Fruit fly (Drosophila melanogaster): ENCODE data around the gene mtgo.

mtgo gene

dm6 chr2L:16601515-16602026 is 56.8 kb downstream of the mtgo start (continued):
- no peak for TF ChIP-seq onecut (GFP tag; IDR thresholded peaks at IDR 0.05)
- no peak for TF ChIP-seq Gsc (GFP tag; IDR thresholded peaks at IDR 0.05)
- no peak for TF ChIP-seq Hey (tag; optimal IDR thresholded peaks at IDR 0.05)
- TF ChIP-seq CG12155 (GFP tag; optimal IDR thresholded peaks at IDR 0.05): no peak
- TF ChIP-seq bab2 (GFP tag; optimal IDR thresholded peaks at IDR 0.05): no peak
- TF ChIP-seq CG3163 (GFP tag; optimal IDR thresholded peaks at IDR 0.05): peak; percentile 98
- no peak for TF ChIP-seq nmo (GFP tag; optimal IDR thresholded peaks at IDR 0.05)
- no peak for TF ChIP-seq gsb-n (tag; optimal IDR thresholded peaks at IDR 0.05)
- no peak for TF ChIP-seq CG1602 (GFP tag; optimal IDR thresholded peaks at IDR 0.05)
- TF ChIP-seq kay (GFP tag; optimal IDR thresholded peaks at IDR 0.05): no peak
- TF ChIP-seq Hand (GFP tag; optimal IDR thresholded peaks at IDR 0.05): peak; percentile 52
- peak; percentile 36; the same call in 1 of the 2 replicates for TF ChIP-seq inv (GFP tag; IDR thresholded peaks at IDR 0.05; ENCODE audit: partially characterized antibody)
- no peak for TF ChIP-seq dysf (GFP tag; IDR thresholded peaks at IDR 0.05)
- TF ChIP-seq CG12391 (tag; optimal IDR thresholded peaks at IDR 0.05): no peak
- peak; percentile 78 for TF ChIP-seq zf30C (GFP tag; optimal IDR thresholded peaks at IDR 0.05)
- TF ChIP-seq MESR4 (GFP tag; optimal IDR thresholded peaks at IDR 0.05): no peak
- no peak for TF ChIP-seq CG10979 (tag; optimal IDR thresholded peaks at IDR 0.05)
- peak; percentile 67 for TF ChIP-seq Fer1 (GFP tag; optimal IDR thresholded peaks at IDR 0.05)
- TF ChIP-seq lab (GFP tag; optimal IDR thresholded peaks at IDR 0.05): peak; percentile 49
- TF ChIP-seq tll (GFP tag; optimal IDR thresholded peaks at IDR 0.05): no peak
- TF ChIP-seq Dref (GFP tag; IDR thresholded peaks at IDR 0.05): no peak
- TF ChIP-seq Eip74EF (GFP tag; optimal IDR thresholded peaks at IDR 0.05): no peak
- no peak for TF ChIP-seq CG12744 (GFP tag; optimal IDR thresholded peaks at IDR 0.05)
- peak; percentile 89 for TF ChIP-seq cg (GFP tag; optimal IDR thresholded peaks at IDR 0.05)
- no peak for TF ChIP-seq Sry-β (GFP tag; optimal IDR thresholded peaks at IDR 0.05)
- no peak for TF ChIP-seq Lhr (GFP tag; optimal IDR thresholded peaks at IDR 0.05)
- peak; percentile 20 for TF ChIP-seq BEAF-32 (GFP tag; optimal IDR thresholded peaks at IDR 0.05)
- peak in 1 of 2 experiments; percentile 99 for TF ChIP-seq bsh (GFP tag; optimal IDR thresholded peaks at IDR 0.05)
- no peak for TF ChIP-seq slou (GFP tag; optimal IDR thresholded peaks at IDR 0.05)
- no peak; the same call in 1 of the 2 replicates for TF ChIP-seq sob (GFP tag; IDR thresholded peaks at IDR 0.05)
- no peak for TF ChIP-seq yki (optimal IDR thresholded peaks at IDR 0.05)
- TF ChIP-seq CG18262 (tag; optimal IDR thresholded peaks at IDR 0.05): no peak
- no peak for TF ChIP-seq NK7.1 (GFP tag; optimal IDR thresholded peaks at IDR 0.05)
- no peak for TF ChIP-seq Nf-YA (GFP tag; IDR thresholded peaks at IDR 0.05)
- peak in 1 of 2 experiments; percentile 28 for TF ChIP-seq Hr51 (GFP tag; optimal IDR thresholded peaks at IDR 0.05)
- no peak for TF ChIP-seq dimm (GFP tag; IDR thresholded peaks at IDR 0.05)
- peak; percentile 11 for TF ChIP-seq Dad (GFP tag; optimal IDR thresholded peaks at IDR 0.05)
- no peak for TF ChIP-seq CG7839 (tag; optimal IDR thresholded peaks at IDR 0.05)
- TF ChIP-seq ken (GFP tag; IDR thresholded peaks at IDR 0.05): peak; percentile 46; the same call in 1 of the 3 replicates
- TF ChIP-seq CG17186 (GFP tag; optimal IDR thresholded peaks at IDR 0.05): no peak
- TF ChIP-seq chif (GFP tag; optimal IDR thresholded peaks at IDR 0.05): no peak
- peak; percentile 84 for TF ChIP-seq CG4360 (GFP tag; IDR thresholded peaks at IDR 0.05)
- peak; percentile 79 for TF ChIP-seq gcm (GFP tag; optimal IDR thresholded peaks at IDR 0.05)
- no peak for TF ChIP-seq CG30020 (tag; optimal IDR thresholded peaks at IDR 0.05)
- no peak for TF ChIP-seq CG7786 (GFP tag; optimal IDR thresholded peaks at IDR 0.05)
- TF ChIP-seq Med (GFP tag): peak; percentile 94
- TF ChIP-seq Stat92E (GFP tag; optimal IDR thresholded peaks at IDR 0.05): peak in 1 of 3 experiments; percentile 21
- TF ChIP-seq CG18764 (GFP tag; optimal IDR thresholded peaks at IDR 0.05): no peak
- TF ChIP-seq CG1647 (GFP tag; optimal IDR thresholded peaks at IDR 0.05): no peak
- TF ChIP-seq CG10147 (GFP tag; optimal IDR thresholded peaks at IDR 0.05): no peak

All from whole organism, embryonic.